Worm (Caenorhabditis elegans): ENCODE data around the gene fbxb-72.

Gene fbxb-72

ce11 chrV:722889-723288, 863 bp downstream of the fbxb-72 start:
- no peak for TF ChIP-seq egl-13 (tag; optimal IDR thresholded peaks at IDR 0.05)
- TF ChIP-seq pax-3 (tag; optimal IDR thresholded peaks at IDR 0.05) = no peak
- TF ChIP-seq irx-1 (tag; optimal IDR thresholded peaks at IDR 0.05) = no peak
- no peak for TF ChIP-seq nhr-237 (tag; optimal IDR thresholded peaks at IDR 0.05)
- no peak for TF ChIP-seq grh-1 (GFP tag; IDR thresholded peaks at IDR 0.05)
- TF ChIP-seq C34B4.2 (tag; optimal IDR thresholded peaks at IDR 0.05) = no peak
- no peak for TF ChIP-seq jun-1 (tag; optimal IDR thresholded peaks at IDR 0.05)
- no peak for TF ChIP-seq mdl-1 (tag; optimal IDR thresholded peaks at IDR 0.05)
- TF ChIP-seq nhr-12 (tag; optimal IDR thresholded peaks at IDR 0.05) = no peak
- no peak for TF ChIP-seq fos-1 (tag; optimal IDR thresholded peaks at IDR 0.05)
- no peak for TF ChIP-seq nhr-85 (tag)
- TF ChIP-seq rnt-1 (tag; optimal IDR thresholded peaks at IDR 0.05) = no peak
- TF ChIP-seq nhr-84 (tag; optimal IDR thresholded peaks at IDR 0.05) = no peak
- no peak for TF ChIP-seq isw-1 (GFP tag; IDR thresholded peaks at IDR 0.05)
- TF ChIP-seq zip-4 (GFP tag; optimal IDR thresholded peaks at IDR 0.05) = no peak

ce11 chrV:719731-720130, 4.0 kb downstream of the fbxb-72 start, which contains the start of gene srbc-40:
Gene srbc-40 (minus strand): TSS chrV:719831.
- no peak for TF ChIP-seq xbp-1 (tag; optimal IDR thresholded peaks at IDR 0.05)
- TF ChIP-seq C04F5.9 (tag; optimal IDR thresholded peaks at IDR 0.05) = no peak
- no peak for TF ChIP-seq fkh-10 (GFP tag; optimal IDR thresholded peaks at IDR 0.05)
- no peak for TF ChIP-seq jun-1 (tag; optimal IDR thresholded peaks at IDR 0.05)
- TF ChIP-seq lin-15B (tag; optimal IDR thresholded peaks at IDR 0.05) = no peak
- no peak for TF ChIP-seq ceh-90 (tag; optimal IDR thresholded peaks at IDR 0.05)
- TF ChIP-seq aly-2 (tag; optimal IDR thresholded peaks at IDR 0.05) = no peak
- TF ChIP-seq elt-2 (tag; optimal IDR thresholded peaks at IDR 0.05) = no peak
- TF ChIP-seq nhr-47 (tag; optimal IDR thresholded peaks at IDR 0.05) = no peak
- TF ChIP-seq skn-1 (tag; optimal IDR thresholded peaks at IDR 0.05) = no peak
- TF ChIP-seq unc-62 (GFP tag; optimal IDR thresholded peaks at IDR 0.05) = no peak
- no peak for TF ChIP-seq mdl-1 (tag; optimal IDR thresholded peaks at IDR 0.05)
- TF ChIP-seq Y116A8C.19 (tag; optimal IDR thresholded peaks at IDR 0.05; ENCODE audit: borderline replicate concordance) = no peak
- no peak for TF ChIP-seq hlh-4 (tag; optimal IDR thresholded peaks at IDR 0.05)

DNA sequence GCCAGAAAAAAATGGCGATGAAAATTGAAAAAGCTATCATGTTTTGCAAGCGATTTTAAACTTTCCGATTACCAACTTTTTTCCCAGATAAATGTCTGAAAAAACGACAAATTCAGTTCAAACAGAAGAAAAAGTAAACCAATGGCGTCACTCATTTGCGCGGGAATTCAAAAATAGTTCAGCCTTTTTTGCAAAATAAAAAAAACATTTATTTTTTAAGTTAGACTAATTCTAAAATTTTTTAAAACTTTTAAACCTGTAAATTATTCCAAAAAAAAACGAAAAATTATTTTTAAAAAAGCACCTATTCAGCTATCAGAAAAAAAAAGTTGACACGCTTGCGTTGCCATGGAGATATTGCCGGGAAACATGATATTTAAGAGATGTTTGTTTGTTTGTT, 10.9 kb downstream of the fbxb-72 start, which contains the start of gene cyp-33C11:
cyp-33C11 (minus strand) TSS at position 101 of the 400 bp plus-strand sequence.
- TF ChIP-seq swsn-7 (tag; optimal IDR thresholded peaks at IDR 0.05) (no peak), snpc-4 (tag; optimal IDR thresholded peaks at IDR 0.05) (no peak), nhr-71 (tag; optimal IDR thresholded peaks at IDR 0.05) (no peak), unc-86 (tag; optimal IDR thresholded peaks at IDR 0.05) (no peak), nhr-47 (tag; optimal IDR thresholded peaks at IDR 0.05) (no peak)

DNA sequence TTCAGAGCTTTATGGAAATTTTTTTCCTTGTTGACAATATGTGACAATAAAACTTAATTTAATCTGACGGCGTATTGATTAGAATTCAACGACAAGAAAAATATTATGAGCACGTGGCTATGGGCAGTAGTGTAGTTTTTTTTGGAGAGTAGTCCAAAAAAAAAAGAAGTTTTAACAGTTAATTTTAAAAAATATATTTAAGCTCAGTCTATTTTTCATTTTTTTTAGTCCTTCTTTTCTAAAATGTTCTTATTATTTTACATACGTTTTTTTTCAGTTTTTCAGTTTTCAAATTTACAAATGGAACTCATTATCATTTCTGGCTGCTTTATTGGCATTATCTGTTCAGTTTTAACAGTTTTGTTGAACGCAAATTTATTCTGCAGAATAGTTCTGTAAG, 14.9 kb downstream of the fbxb-72 start, which contains the start of gene srbc-39:
srbc-39 (plus strand) TSS at position 301 of the 400 bp plus-strand sequence.
- no peak for TF ChIP-seq ztf-11 (tag; optimal IDR thresholded peaks at IDR 0.05)
- no peak for TF ChIP-seq nhr-90 (tag; optimal IDR thresholded peaks at IDR 0.05; ENCODE audit: poor library complexity)
- TF ChIP-seq nhr-71 (tag; optimal IDR thresholded peaks at IDR 0.05) = no peak
- no peak for TF ChIP-seq nhr-84 (tag; optimal IDR thresholded peaks at IDR 0.05)
- no peak for TF ChIP-seq mep-1 (tag; optimal IDR thresholded peaks at IDR 0.05)

DNA sequence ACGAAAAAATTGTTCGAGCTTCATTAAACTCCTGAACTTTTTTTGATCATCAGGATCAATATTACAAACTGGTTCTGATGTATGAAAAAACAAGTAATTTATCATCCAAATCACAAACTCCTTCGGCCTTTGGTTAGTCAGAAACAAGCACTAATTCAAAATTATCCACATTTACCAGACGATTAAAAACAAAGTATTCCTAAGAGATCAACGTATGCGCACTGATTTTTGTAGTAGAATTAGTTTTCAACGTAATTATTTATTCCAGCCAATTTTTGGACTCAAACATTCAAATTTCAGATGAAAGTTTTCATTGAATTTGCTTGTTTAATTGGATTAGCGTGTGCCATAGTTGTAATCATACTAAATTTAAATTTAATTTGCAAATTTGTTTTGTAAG, 16.8 kb downstream of the fbxb-72 start, which contains the start of gene srbc-38:
srbc-38 (plus strand) TSS at position 301 of the 400 bp plus-strand sequence.
- TF ChIP-seq aha-1 (tag; optimal IDR thresholded peaks at IDR 0.05) = no peak

All from whole organism, L1 larva.